Fruit fly (Drosophila melanogaster) S2 (cell line): Measurements from ENCODE around the gene Sh.

Source experiments
- CG8478 ChIP-seq: fragments of >200 bp; optimal IDR thresholded peaks from 2 replicates; lab custom pipeline; 2018
- CTCF ChIP-seq, 2 experiments: fragments of >200 bp; optimal IDR thresholded peaks; 2 replicates each; lab custom pipeline; 2018

- TF ChIP-seq CG8478 (lab: Kevin White, UChicago) (no peak), CTCF (optimal IDR thresholded peaks at IDR 0.05; lab: Kevin White, UChicago) (no peak)
These were observed 122.4 kb downstream of the Sh start for dm6 chrX:17940677-17941076.
